Worm (Caenorhabditis elegans) whole organism, L1 larva: Measurements from ENCODE around the gene nhr-26.

Experiments used
- ama-1 ChIP-seq: fragments of 150-350 bp; optimal IDR thresholded peaks from 2 replicates; lab custom pipeline; 2014
- ces-1 ChIP-seq: fragments of 150-350 bp; optimal IDR thresholded peaks from 2 replicates; lab custom pipeline; 2014; ENCODE audit warnings: missing biosample characterization, missing genetic modification reagents, missing genetic modification characterization
- dsc-1 ChIP-seq: sonication (generic microtip); optimal IDR thresholded peaks from 2 replicates; lab custom pipeline; 2016; ENCODE audit warnings: mild to moderate bottlenecking, missing genetic modification characterization, missing compliant biosample characterization
- elt-2 ChIP-seq: sonication (generic microtip); optimal IDR thresholded peaks from 2 replicates; lab custom pipeline; 2016; ENCODE audit warnings: missing genetic modification characterization, mild to moderate bottlenecking, inconsistent platforms, missing compliant biosample characterization, missing genetic modification reagents
- elt-3 ChIP-seq, 6 experiments: fragments of 150-350 bp in 1 of 6; sonication (generic microtip); optimal IDR thresholded peaks; 2 replicates each; lab custom pipeline; 2017 to 2018; ENCODE audit warnings: missing biosample characterization in 6 of 6, missing genetic modification characterization in 6 of 6, inconsistent platforms in 1 of 6
- fkh-10 ChIP-seq: sonication (generic microtip); optimal IDR thresholded peaks from 2 replicates; lab custom pipeline; 2017; ENCODE audit warnings: missing biosample characterization, missing genetic modification reagents, missing genetic modification characterization
- fos-1 ChIP-seq: fragments of 150-350 bp; optimal IDR thresholded peaks from 2 replicates; lab custom pipeline; 2014; ENCODE audit warnings: missing biosample characterization, missing genetic modification characterization
- lir-3 ChIP-seq: sonication (generic microtip); optimal IDR thresholded peaks from 2 replicates; lab custom pipeline; 2016; ENCODE audit warnings: mild to moderate bottlenecking, missing genetic modification characterization, moderate library complexity, missing compliant biosample characterization; ENCODE audit not compliant: poor library complexity
- nhr-76 ChIP-seq: sonication (generic microtip); optimal IDR thresholded peaks from 2 replicates; lab custom pipeline; 2017; ENCODE audit warnings: missing biosample characterization, missing genetic modification characterization
- rnt-1 ChIP-seq: sonication (generic microtip); optimal IDR thresholded peaks from 2 replicates; lab custom pipeline; 2016; ENCODE audit warnings: mild to moderate bottlenecking, missing genetic modification characterization, moderate library complexity, missing compliant biosample characterization
- skn-1 ChIP-seq: fragments of 150-350 bp; optimal IDR thresholded peaks from 2 replicates; lab custom pipeline; 2014; ENCODE audit warnings: missing biosample characterization, missing genetic modification characterization
- unc-86 ChIP-seq: sonication (generic microtip); optimal IDR thresholded peaks from 2 replicates; lab custom pipeline; 2016; ENCODE audit warnings: missing genetic modification characterization, missing compliant biosample characterization

- no peak for TF ChIP-seq ama-1
- no peak for TF ChIP-seq dsc-1
- TF ChIP-seq rnt-1 (tag; lab: Kevin White, UChicago): no peak
- TF ChIP-seq fos-1 (tag; lab: Kevin White, UChicago): no peak
- TF ChIP-seq fkh-10 (GFP tag; lab: Kevin White, UChicago): no peak
- no peak for TF ChIP-seq elt-2
- no peak for TF ChIP-seq nhr-76 (tag; lab: Kevin White, UChicago)
- no peak for TF ChIP-seq lir-3 (tag; lab: Kevin White, UChicago)
- TF ChIP-seq skn-1 (tag; lab: Kevin White, UChicago): no peak
- no peak for TF ChIP-seq elt-3 (tag; optimal IDR thresholded peaks at IDR 0.05; lab: Kevin White, UChicago)
- no peak for TF ChIP-seq unc-86 (tag; lab: Kevin White, UChicago)
- TF ChIP-seq ces-1 (GFP tag; lab: Kevin White, UChicago): no peak
Measured at ce11 chrX:12679603-12680002, 20.7 kb downstream of the nhr-26 start.
